Fruit fly (Drosophila melanogaster): ENCODE results near the gene CG32024.

Gene CG32024

DNA sequence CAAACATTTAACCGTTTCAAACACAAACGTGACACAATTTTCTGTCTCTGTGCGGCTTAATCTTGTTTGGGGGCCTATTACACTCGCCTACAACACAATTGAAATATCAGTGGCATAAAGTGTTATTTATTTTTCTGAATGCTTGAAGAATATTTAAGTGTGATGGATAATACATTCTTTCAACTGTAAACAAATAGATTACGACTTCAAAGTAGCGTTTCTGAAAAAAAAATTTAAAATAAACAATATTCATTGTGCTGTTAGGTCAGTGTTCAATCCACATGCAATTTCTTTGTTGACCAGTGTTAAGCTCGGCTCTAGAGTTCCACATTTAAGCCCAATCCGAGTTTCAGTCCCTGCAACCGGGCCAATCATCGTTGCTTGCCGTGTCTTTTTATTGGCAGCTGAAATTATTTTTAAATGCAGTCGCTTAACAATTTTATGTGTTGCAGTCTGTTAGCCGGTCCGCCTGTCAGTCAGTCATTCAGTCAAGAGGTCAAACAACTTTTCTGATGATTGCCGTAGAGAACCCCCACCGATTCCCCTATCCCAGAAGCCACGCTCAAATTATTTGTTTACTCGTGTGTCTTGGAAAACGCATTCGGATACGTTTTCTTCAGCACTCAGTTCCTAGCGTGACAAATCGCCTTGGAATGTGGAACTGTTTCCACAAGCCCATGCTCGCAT is 34.3 kb upstream of the CG32024 start (continued):
- no peak for TF ChIP-seq inv (GFP tag; IDR thresholded peaks at IDR 0.05; ENCODE audit: partially characterized antibody)
- TF ChIP-seq onecut (GFP tag; IDR thresholded peaks at IDR 0.05): peak; percentile 34; the same call in 1 of the 2 replicates
- TF ChIP-seq Ssrp (tag; optimal IDR thresholded peaks at IDR 0.05): peak; percentile 79
- peak; percentile 26 for TF ChIP-seq Hmr (GFP tag; optimal IDR thresholded peaks at IDR 0.05)
- peak; percentile 43 for TF ChIP-seq nau (GFP tag; optimal IDR thresholded peaks at IDR 0.05)
- TF ChIP-seq gsb-n (tag; optimal IDR thresholded peaks at IDR 0.05): peak; percentile 80
- peak; percentile 81 for TF ChIP-seq CG7839 (tag; optimal IDR thresholded peaks at IDR 0.05)
- peak; percentile 73 for TF ChIP-seq NfI (GFP tag; optimal IDR thresholded peaks at IDR 0.05)
- TF ChIP-seq insv (GFP tag; optimal IDR thresholded peaks at IDR 0.05): no peak
- TF ChIP-seq Side (GFP tag; optimal IDR thresholded peaks at IDR 0.05): peak; percentile 52
- TF ChIP-seq CG10959 (GFP tag; IDR thresholded peaks at IDR 0.05): peak; percentile 47; the same call in 1 of the 2 replicates
- 0 out of 2 replicates have a peak, but pooled peaks have one; percentile 41 for TF ChIP-seq dimm (GFP tag; IDR thresholded peaks at IDR 0.05)
- no peak for TF ChIP-seq br (optimal IDR thresholded peaks at IDR 0.05)
- TF ChIP-seq Taf1 (GFP tag; IDR thresholded peaks at IDR 0.05): no peak
- TF ChIP-seq CG12155 (GFP tag; optimal IDR thresholded peaks at IDR 0.05): peak; percentile 55
- TF ChIP-seq stwl (tag; optimal IDR thresholded peaks at IDR 0.05): peak; percentile 4
- TF ChIP-seq Sry-δ (GFP tag; optimal IDR thresholded peaks at IDR 0.05): no peak
- TF ChIP-seq Mes4 (GFP tag; optimal IDR thresholded peaks at IDR 0.05): peak; percentile 66
- TF ChIP-seq CG15269 (tag; optimal IDR thresholded peaks at IDR 0.05): peak; percentile 83
- TF ChIP-seq sim (GFP tag; IDR thresholded peaks at IDR 0.05): peak; percentile 47; the same call in 1 of the 2 replicates
- peak; percentile 25 for TF ChIP-seq caup (GFP tag; optimal IDR thresholded peaks at IDR 0.05; ENCODE audit: severe bottlenecking)
- no peak for TF ChIP-seq BEAF-32 (GFP tag; optimal IDR thresholded peaks at IDR 0.05)
- peak; percentile 50 for TF ChIP-seq tup (GFP tag; optimal IDR thresholded peaks at IDR 0.05)
- no peak for TF ChIP-seq gfzf (GFP tag; optimal IDR thresholded peaks at IDR 0.05)
- peak; percentile 52 for TF ChIP-seq NC2β (GFP tag; optimal IDR thresholded peaks at IDR 0.05)
- no peak for TF ChIP-seq CkIIα-i1 (GFP tag; IDR thresholded peaks at IDR 0.05)
- TF ChIP-seq Hey (tag; optimal IDR thresholded peaks at IDR 0.05): no peak
- no peak for TF ChIP-seq sna (GFP tag; IDR thresholded peaks at IDR 0.05; ENCODE audit: partially characterized antibody)
- TF ChIP-seq CG12071 (GFP tag; optimal IDR thresholded peaks at IDR 0.05): no peak
- TF ChIP-seq CG6654 (GFP tag; optimal IDR thresholded peaks at IDR 0.05): peak; percentile 25
- TF ChIP-seq Mrtf (GFP tag; IDR thresholded peaks at IDR 0.05): peak; percentile 53; the same call in 2 of the 3 replicates
- peak; percentile 57 for TF ChIP-seq run (tag; optimal IDR thresholded peaks at IDR 0.05)
- no peak for TF ChIP-seq CG14965 (GFP tag; optimal IDR thresholded peaks at IDR 0.05; ENCODE audit: borderline replicate concordance)
- TF ChIP-seq CG31224 (GFP tag; IDR thresholded peaks at IDR 0.05): no peak
- TF ChIP-seq CG6683 (GFP tag; optimal IDR thresholded peaks at IDR 0.05): no peak
- TF ChIP-seq gro (GFP tag; optimal IDR thresholded peaks at IDR 0.05): no peak
- peak; percentile 71 for TF ChIP-seq Awh (GFP tag; IDR thresholded peaks at IDR 0.05)
- TF ChIP-seq sug (tag; optimal IDR thresholded peaks at IDR 0.05): peak; percentile 25
- peak; percentile 20 for TF ChIP-seq NC2α (GFP tag; optimal IDR thresholded peaks at IDR 0.05)
- TF ChIP-seq sr (GFP tag; IDR thresholded peaks at IDR 0.05): no peak
- TF ChIP-seq CG6254 (GFP tag; optimal IDR thresholded peaks at IDR 0.05): peak; percentile 62
- TF ChIP-seq CG14667 (GFP tag; IDR thresholded peaks at IDR 0.05): peak; percentile 38; the same call in 1 of the 2 replicates
- peak; percentile 33 for TF ChIP-seq Jarid2 (GFP tag; optimal IDR thresholded peaks at IDR 0.05)
- TF ChIP-seq sens-2 (GFP tag; IDR thresholded peaks at IDR 0.05): peak; percentile 34; the same call in 1 of the 2 replicates
- TF ChIP-seq scrt (GFP tag; optimal IDR thresholded peaks at IDR 0.05): peak; percentile 34
- TF ChIP-seq Ravus (GFP tag; IDR thresholded peaks at IDR 0.05): no peak
- TF ChIP-seq CG3163 (GFP tag; optimal IDR thresholded peaks at IDR 0.05): peak; percentile 21
- TF ChIP-seq pan (optimal IDR thresholded peaks at IDR 0.05): no peak
- TF ChIP-seq pan (GFP tag; optimal IDR thresholded peaks at IDR 0.05 in 1 of 2, IDR thresholded peaks at IDR 0.05 in 1 of 2): peak in 1 of 2 experiments; percentile 86

All from whole organism, embryonic.